Fruit fly (Drosophila melanogaster): Measurements from ENCODE around the gene MetRS-m.

The MetRS-m gene

dm6 chr3R:14283042-14283626 is 23.3 kb upstream of the MetRS-m start (continued):
- peak; percentile 2 for TF ChIP-seq Atf3 (GFP tag; optimal IDR thresholded peaks at IDR 0.05)
- no peak for TF ChIP-seq Dbx (GFP tag; IDR thresholded peaks at IDR 0.05)
- TF ChIP-seq CG6765 (GFP tag; optimal IDR thresholded peaks at IDR 0.05): peak; percentile 25
- TF ChIP-seq sna (GFP tag; IDR thresholded peaks at IDR 0.05; ENCODE audit: partially characterized antibody): no peak
- TF ChIP-seq CG5180 (GFP tag; optimal IDR thresholded peaks at IDR 0.05): no peak
- TF ChIP-seq Mad (GFP tag; optimal IDR thresholded peaks at IDR 0.05): no peak
- peak; percentile 49 for TF ChIP-seq crc (GFP tag; optimal IDR thresholded peaks at IDR 0.05)
- TF ChIP-seq schlank (tag; optimal IDR thresholded peaks at IDR 0.05): peak; percentile 6
- no peak for TF ChIP-seq gcm2 (GFP tag; optimal IDR thresholded peaks at IDR 0.05)
- TF ChIP-seq CG7786 (GFP tag; optimal IDR thresholded peaks at IDR 0.05): peak; percentile 52
- TF ChIP-seq bcd (GFP tag; optimal IDR thresholded peaks at IDR 0.05): peak; percentile 46
- peak; percentile 49 for TF ChIP-seq Sox102F (GFP tag; optimal IDR thresholded peaks at IDR 0.05)
- no peak for TF ChIP-seq E2f1 (GFP tag; IDR thresholded peaks at IDR 0.05)
- no peak for TF ChIP-seq H2.0 (GFP tag; IDR thresholded peaks at IDR 0.05)
- peak; percentile 4 for TF ChIP-seq ERR (GFP tag; optimal IDR thresholded peaks at IDR 0.05)
- peak; percentile 71 for TF ChIP-seq gem (tag; optimal IDR thresholded peaks at IDR 0.05)
- no peak for TF ChIP-seq usp (GFP tag; optimal IDR thresholded peaks at IDR 0.05)
- no peak for TF ChIP-seq CG16813 (GFP tag; IDR thresholded peaks at IDR 0.05; ENCODE audit: partially characterized antibody)
- no peak for TF ChIP-seq CG33557 (GFP tag; optimal IDR thresholded peaks at IDR 0.05)
- peak; percentile 47 for TF ChIP-seq CG15269 (tag; optimal IDR thresholded peaks at IDR 0.05)
- TF ChIP-seq klu (GFP tag; IDR thresholded peaks at IDR 0.05): no peak
- no peak for TF ChIP-seq CG14014 (GFP tag; IDR thresholded peaks at IDR 0.05)
- no peak for TF ChIP-seq CHES-1-like (GFP tag; optimal IDR thresholded peaks at IDR 0.05)
- peak; percentile 11 for TF ChIP-seq Hand (GFP tag; optimal IDR thresholded peaks at IDR 0.05)
- peak; percentile 10 for TF ChIP-seq Fer3 (tag; optimal IDR thresholded peaks at IDR 0.05)
- TF ChIP-seq lilli (GFP tag; optimal IDR thresholded peaks at IDR 0.05): peak; percentile 54
- TF ChIP-seq toy (GFP tag; IDR thresholded peaks at IDR 0.05): no peak
- TF ChIP-seq Gug (GFP tag; IDR thresholded peaks at IDR 0.05): no peak; the same call in 2 of the 4 replicates
- peak; percentile 67 for TF ChIP-seq tio (GFP tag; optimal IDR thresholded peaks at IDR 0.05)
- peak; percentile 51 for TF ChIP-seq maf-S (GFP tag; optimal IDR thresholded peaks at IDR 0.05)
- TF ChIP-seq CG14050 (GFP tag; IDR thresholded peaks at IDR 0.05): no peak
- no peak for TF ChIP-seq slbo (GFP tag; IDR thresholded peaks at IDR 0.05)
- TF ChIP-seq ac (GFP tag; optimal IDR thresholded peaks at IDR 0.05): no peak
- no peak for TF ChIP-seq Bgb (GFP tag; IDR thresholded peaks at IDR 0.05; ENCODE audit: partially characterized antibody)
- no peak for TF ChIP-seq CG14710 (tag; optimal IDR thresholded peaks at IDR 0.05)
- no peak for TF ChIP-seq esg (GFP tag; conservative IDR thresholded peaks at IDR 0.05)
- TF ChIP-seq Ptx1 (GFP tag; IDR thresholded peaks at IDR 0.05): no peak
- no peak for TF ChIP-seq Tbp (GFP tag; optimal IDR thresholded peaks at IDR 0.05)
- TF ChIP-seq Lpt (GFP tag; optimal IDR thresholded peaks at IDR 0.05): no peak
- no peak for TF ChIP-seq CG7556 (GFP tag; optimal IDR thresholded peaks at IDR 0.05)
- TF ChIP-seq ab (GFP tag; optimal IDR thresholded peaks at IDR 0.05): no peak
- no peak for TF ChIP-seq gsb-n (tag; optimal IDR thresholded peaks at IDR 0.05)
- no peak for TF ChIP-seq kni (GFP tag; optimal IDR thresholded peaks at IDR 0.05)
- no peak for TF ChIP-seq hb (GFP tag; IDR thresholded peaks at IDR 0.05; ENCODE audit: partially characterized antibody)
- TF ChIP-seq ken (GFP tag; IDR thresholded peaks at IDR 0.05): no peak
- TF ChIP-seq Nf-YA (GFP tag; IDR thresholded peaks at IDR 0.05): no peak
- no peak for TF ChIP-seq Xrp1 (GFP tag; IDR thresholded peaks at IDR 0.05)
- no peak for TF ChIP-seq Hr78 (GFP tag; optimal IDR thresholded peaks at IDR 0.05)
- TF ChIP-seq abd-A (tag; optimal IDR thresholded peaks at IDR 0.05): no peak
- no peak for TF ChIP-seq Hr39 (optimal IDR thresholded peaks at IDR 0.05)
- no peak for TF ChIP-seq zfh1 (GFP tag; IDR thresholded peaks at IDR 0.05)
- TF ChIP-seq CG17361 (GFP tag; IDR thresholded peaks at IDR 0.05): no peak

All from whole organism, embryonic.